Worm (Caenorhabditis elegans) whole organism, L2 larva: ENCODE data around the gene C16D2.1.

Experiments used
- C34F6.9 ChIP-seq: fragments of 150-350 bp; optimal IDR thresholded peaks from 2 replicates; lab custom pipeline; 2014; ENCODE audit warnings: missing biosample characterization, missing genetic modification characterization
- R02D3.7 ChIP-seq: fragments of 150-350 bp; optimal IDR thresholded peaks from 2 replicates; lab custom pipeline; 2014; ENCODE audit warnings: missing biosample characterization, missing genetic modification characterization
- Y55F3AM.14 ChIP-seq: fragments of 200-800 bp; sonication (Bioruptor generic); optimal IDR thresholded peaks from 2 replicates; lab custom pipeline; 2018; ENCODE audit warnings: mild to moderate bottlenecking, missing genetic modification characterization, missing compliant biosample characterization
- ZK546.5 ChIP-seq: sonication (generic microtip); optimal IDR thresholded peaks from 2 replicates; lab custom pipeline; 2017; ENCODE audit warnings: missing biosample characterization, missing genetic modification characterization
- alr-1 ChIP-seq: fragments of 150-350 bp; optimal IDR thresholded peaks from 2 replicates; lab custom pipeline; 2014; ENCODE audit warnings: missing biosample characterization, missing genetic modification characterization
- aly-2 ChIP-seq: fragments of 150-350 bp; optimal IDR thresholded peaks from 2 replicates; lab custom pipeline; 2014; ENCODE audit warnings: missing biosample characterization, missing genetic modification characterization
- ama-1 ChIP-seq: fragments of 150-350 bp; optimal IDR thresholded peaks from 2 replicates; lab custom pipeline; 2018; ENCODE audit warnings: inconsistent platforms
- blmp-1 ChIP-seq: sonication (generic microtip); optimal IDR thresholded peaks from 2 replicates; lab custom pipeline; 2017; ENCODE audit warnings: missing genetic modification characterization, mild to moderate bottlenecking, missing compliant biosample characterization, antibody characterized with exemption, moderate library complexity; ENCODE audit not compliant: insufficient read depth
- ceh-16 ChIP-seq: fragments of 150-350 bp; optimal IDR thresholded peaks from 2 replicates; lab custom pipeline; 2014; ENCODE audit warnings: missing biosample characterization, missing genetic modification characterization
- crh-2 ChIP-seq: sonication (generic microtip); optimal IDR thresholded peaks from 2 replicates; lab custom pipeline; 2017; ENCODE audit warnings: missing biosample characterization, missing genetic modification characterization
- dmd-4 ChIP-seq: sonication (generic microtip); optimal IDR thresholded peaks from 2 replicates; lab custom pipeline; 2017; ENCODE audit warnings: missing biosample characterization, missing genetic modification characterization
- fos-1 ChIP-seq: fragments of 150-350 bp; optimal IDR thresholded peaks from 2 replicates; lab custom pipeline; 2014; ENCODE audit warnings: missing biosample characterization, missing genetic modification characterization
- gmeb-1 ChIP-seq: fragments of 150-350 bp; optimal IDR thresholded peaks from 2 replicates; lab custom pipeline; 2014; ENCODE audit warnings: missing biosample characterization, missing genetic modification characterization
- lin-13 ChIP-seq: fragments of 150-350 bp; optimal IDR thresholded peaks from 2 replicates; lab custom pipeline; 2014; ENCODE audit warnings: missing biosample characterization, missing genetic modification reagents, missing genetic modification characterization
- lsy-2 ChIP-seq, 2 experiments: fragments of 150-350 bp in 1 of 2; sonication (generic microtip) in 1 of 2; optimal IDR thresholded peaks; 2 replicates each; lab custom pipeline; 2014 to 2017; ENCODE audit warnings: missing biosample characterization in 2 of 2, missing genetic modification characterization in 2 of 2
- mdl-1 ChIP-seq, 2 experiments: fragments of 150-350 bp in 1 of 2; sonication (generic microtip) in 1 of 2; optimal IDR thresholded peaks; 2 replicates each; lab custom pipeline; 2017; ENCODE audit warnings: missing biosample characterization in 2 of 2, missing genetic modification characterization in 2 of 2
- nhr-25 ChIP-seq: fragments of 150-350 bp; sonication (generic microtip); optimal IDR thresholded peaks from 3 replicates; lab custom pipeline; 2014; ENCODE audit warnings: missing biosample characterization, missing genetic modification characterization
- nhr-6 ChIP-seq: fragments of 150-350 bp; optimal IDR thresholded peaks from 2 replicates; lab custom pipeline; 2014; ENCODE audit warnings: missing biosample characterization, missing genetic modification characterization
- sem-4 ChIP-seq: fragments of 150-350 bp; optimal IDR thresholded peaks from 2 replicates; lab custom pipeline; 2014; ENCODE audit warnings: missing biosample characterization, missing genetic modification reagents, missing genetic modification characterization
- skn-1 ChIP-seq: sonication (generic microtip); optimal IDR thresholded peaks from 2 replicates; lab custom pipeline; 2017; ENCODE audit warnings: missing biosample characterization, missing genetic modification characterization
- sma-3 ChIP-seq: sonication (generic microtip); optimal IDR thresholded peaks from 2 replicates; lab custom pipeline; 2016; ENCODE audit warnings: missing genetic modification reagents, missing genetic modification characterization, missing compliant biosample characterization
- sma-9 ChIP-seq, 2 experiments: fragments of 150-350 bp in 1 of 2; sonication (generic microtip) in 1 of 2; optimal IDR thresholded peaks; 2 replicates each; lab custom pipeline; 2014 to 2016; ENCODE audit warnings: missing genetic modification characterization in 2 of 2, mild to moderate bottlenecking in 1 of 2, missing biosample characterization in 1 of 2, missing compliant biosample characterization in 1 of 2, missing genetic modification reagents in 1 of 2, moderate library complexity in 1 of 2
- unc-39 ChIP-seq: fragments of 150-350 bp; optimal IDR thresholded peaks from 2 replicates; lab custom pipeline; 2014; ENCODE audit warnings: missing biosample characterization, missing genetic modification characterization
- unc-55 ChIP-seq: fragments of 150-350 bp; sonication (generic microtip); optimal IDR thresholded peaks from 3 replicates; lab custom pipeline; 2014; ENCODE audit warnings: missing biosample characterization, missing genetic modification reagents, missing genetic modification characterization
- zag-1 ChIP-seq: fragments of 150-350 bp; optimal IDR thresholded peaks from 2 replicates; lab custom pipeline; 2014; ENCODE audit warnings: missing biosample characterization, missing genetic modification characterization
- ztf-1 ChIP-seq: fragments of 200-800 bp; sonication (Bioruptor generic); conservative IDR thresholded peaks from 2 replicates; pipeline ENCODE4 v1.3.6; 2022; ENCODE audit warnings: missing genetic modification characterization, missing compliant biosample characterization
- ztf-11 ChIP-seq: sonication (generic microtip); optimal IDR thresholded peaks from 2 replicates; lab custom pipeline; 2017; ENCODE audit warnings: missing biosample characterization, missing genetic modification characterization

C16D2.1 gene

DNA sequence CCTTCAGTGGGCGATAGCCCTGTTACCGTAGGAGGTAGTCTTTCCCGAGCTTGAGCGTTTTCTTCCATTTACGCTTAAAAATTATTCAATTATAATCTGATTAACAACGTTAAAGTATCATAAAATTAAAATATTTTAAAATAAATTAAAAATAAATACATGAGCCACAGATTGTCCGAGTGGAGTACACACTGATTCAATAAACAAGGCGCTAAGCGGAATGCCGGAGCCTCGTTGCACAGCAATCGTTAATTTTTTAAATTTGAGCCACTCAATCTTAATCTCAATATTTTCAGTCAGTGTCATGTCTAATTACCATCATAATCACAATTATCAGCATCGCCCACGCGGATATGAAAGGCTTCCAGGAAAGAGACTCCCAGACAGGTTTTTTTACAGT is 45.6 kb downstream of the C16D2.1 start, which contains the start of the genes sec-5 and pir-1:
Gene sec-5, minus strand, starts transcription at position 73 of the 400 bp plus-strand sequence.
Gene pir-1, plus strand, starts transcription at position 221 of the 400 bp plus-strand sequence.
- peak; percentile 41 for TF ChIP-seq gmeb-1 (tag; lab: Kevin White, UChicago)
- no peak for TF ChIP-seq unc-39
- TF ChIP-seq ZK546.5: no peak
- no peak for TF ChIP-seq blmp-1 (tag; lab: Kevin White, UChicago)
- TF ChIP-seq ztf-1 (GFP tag; lab: Robert Waterston, UW): no peak
- TF ChIP-seq lsy-2 (tag; optimal IDR thresholded peaks at IDR 0.05; lab: Kevin White, UChicago): peak; percentile 18 to 71
- TF ChIP-seq sem-4 (tag; lab: Kevin White, UChicago): no peak
- TF ChIP-seq fos-1: peak; percentile 33
- TF ChIP-seq unc-55 (GFP tag; lab: Kevin White, UChicago): peak; percentile 72
- TF ChIP-seq nhr-25 (tag; lab: Kevin White, UChicago): peak; percentile 35
- no peak for TF ChIP-seq zag-1
- TF ChIP-seq Y55F3AM.14: no peak
- TF ChIP-seq nhr-6 (tag; lab: Kevin White, UChicago): no peak
- no peak for TF ChIP-seq ztf-11 (tag; lab: Kevin White, UChicago)
- peak; percentile 53 for TF ChIP-seq C34F6.9 (tag; lab: Kevin White, UChicago)
- peak; percentile 5 for TF ChIP-seq sma-9 (GFP tag; optimal IDR thresholded peaks at IDR 0.05; lab: Kevin White, UChicago)
- TF ChIP-seq sma-9 (tag; optimal IDR thresholded peaks at IDR 0.05; lab: Kevin White, UChicago): no peak

DNA sequence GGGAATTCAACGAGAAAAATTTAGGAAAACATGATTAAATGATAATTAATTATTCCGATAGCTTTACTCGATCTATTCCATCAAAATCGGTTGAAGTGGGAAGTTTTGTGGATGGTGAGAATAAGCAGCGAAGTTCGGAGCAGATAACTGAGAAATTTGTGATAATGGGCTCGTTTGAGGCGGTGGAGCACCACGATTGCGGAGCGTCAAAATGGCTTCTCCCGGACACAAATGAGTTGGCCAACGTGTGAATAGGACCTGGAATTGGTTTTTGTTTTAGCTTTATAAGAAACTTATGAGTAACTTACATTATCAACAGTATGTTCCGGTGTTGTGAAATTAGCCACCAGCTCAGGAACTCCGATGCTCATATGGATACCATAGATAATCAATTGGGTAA is 47.3 kb downstream of the C16D2.1 start:
- TF ChIP-seq skn-1 (tag; lab: Kevin White, UChicago) (no peak), lsy-2 (tag; optimal IDR thresholded peaks at IDR 0.05; lab: Kevin White, UChicago) (no peak), dmd-4 (tag; lab: Kevin White, UChicago) (no peak), mdl-1 (tag; optimal IDR thresholded peaks at IDR 0.05; lab: Kevin White, UChicago) (no peak), crh-2 (tag; lab: Kevin White, UChicago) (no peak), sma-3 (GFP tag; lab: Kevin White, UChicago) (no peak), ceh-16 (no peak), ama-1 (no peak), nhr-6 (tag; lab: Kevin White, UChicago) (no peak), R02D3.7 (no peak), lin-13 (GFP tag; lab: Kevin White, UChicago) (no peak), unc-39 (no peak), alr-1 (tag; lab: Kevin White, UChicago) (no peak), ZK546.5 (no peak)

DNA sequence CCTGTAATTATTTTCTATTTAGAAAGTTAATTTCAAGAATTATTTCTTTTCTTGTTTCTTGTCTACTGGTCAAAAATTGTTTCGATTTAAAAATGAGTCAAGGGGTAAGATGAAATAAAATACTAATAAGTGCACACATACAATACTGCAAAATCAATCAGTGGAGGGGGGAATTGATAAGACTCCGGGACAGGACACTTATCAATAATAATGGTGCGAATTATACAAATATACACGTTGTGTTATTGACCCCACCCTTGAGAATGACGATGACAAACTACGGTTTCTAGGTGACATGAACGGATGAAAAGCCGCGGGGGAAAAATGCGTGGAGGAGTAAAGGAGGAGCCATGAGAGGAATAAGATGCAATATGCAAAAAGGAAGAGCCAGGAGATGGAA is 49.7 kb downstream of the C16D2.1 start:
- TF ChIP-seq aly-2 (tag; lab: Kevin White, UChicago) (no peak), C34F6.9 (tag; lab: Kevin White, UChicago) (no peak), fos-1 (peak; percentile 92), sem-4 (tag; lab: Kevin White, UChicago) (no peak)
